Worm (Caenorhabditis elegans) whole organism, L1 larva: ENCODE data around the gene grld-1.

Experiments used
- hlh-4 ChIP-seq: sonication (generic microtip); optimal IDR thresholded peaks from 2 replicates; lab custom pipeline; 2016; ENCODE audit warnings: mild to moderate bottlenecking, missing genetic modification characterization, missing compliant biosample characterization
- unc-62 ChIP-seq: fragments of 150-350 bp; optimal IDR thresholded peaks from 2 replicates; lab custom pipeline; 2014; ENCODE audit warnings: missing biosample characterization, missing genetic modification reagents, missing genetic modification characterization

ce11 chrIV:86744-87143 lies 39.0 kb downstream of the grld-1 start:
- TF ChIP-seq hlh-4 (tag; lab: Kevin White, UChicago) (no peak), unc-62 (GFP tag; lab: Kevin White, UChicago) (no peak)
